Worm (Caenorhabditis elegans) whole organism, early embryonic: Measurements from ENCODE around the gene Y76B12C.3.

Experiments
- F13C5.2 ChIP-seq: sonication (generic microtip); optimal IDR thresholded peaks from 2 replicates; lab custom pipeline; 2017; ENCODE audit warnings: mild to moderate bottlenecking, missing genetic modification characterization, inconsistent platforms, missing compliant biosample characterization
- aly-1 ChIP-seq: sonication (generic microtip); optimal IDR thresholded peaks from 2 replicates; lab custom pipeline; 2016; ENCODE audit warnings: missing genetic modification characterization, missing compliant biosample characterization
- ama-1 ChIP-seq: fragments of 150-350 bp; optimal IDR thresholded peaks from 2 replicates; lab custom pipeline; 2014
- flt-1 ChIP-seq: fragments of 200-800 bp; sonication (Bioruptor generic); IDR thresholded peaks from 2 replicates; pipeline ENCODE4 v1.3.6; 2022; ENCODE audit warnings: missing genetic modification characterization, missing compliant biosample characterization
- sea-1 ChIP-seq: fragments of 200-800 bp; sonication (Bioruptor generic); conservative IDR thresholded peaks from 2 replicates; pipeline ENCODE4 v1.3.6; 2022; ENCODE audit warnings: missing genetic modification characterization, missing compliant biosample characterization
- tbx-11 ChIP-seq: fragments of 200-800 bp; sonication (Bioruptor generic); IDR thresholded peaks from 2 replicates; pipeline ENCODE4 v1.3.6; 2022; ENCODE audit warnings: missing genetic modification characterization, missing compliant biosample characterization
- tbx-37 ChIP-seq: fragments of 200-800 bp; sonication (Bioruptor generic); conservative IDR thresholded peaks from 2 replicates; pipeline ENCODE4 v1.3.6; 2022; ENCODE audit warnings: missing genetic modification reagents, missing genetic modification characterization, missing compliant biosample characterization
- tra-4 ChIP-seq: sonication (generic microtip); optimal IDR thresholded peaks from 2 replicates; lab custom pipeline; 2017; ENCODE audit warnings: missing genetic modification characterization, missing compliant biosample characterization

ce11 chrIV:2002290-2002689 lies 28.8 kb downstream of the Y76B12C.3 start:
- TF ChIP-seq sea-1 (GFP tag; lab: Robert Waterston, UW) (no peak), ama-1 (lab: Kevin White, UChicago) (no peak), aly-1 (no peak), tbx-37 (GFP tag; lab: Robert Waterston, UW) (no peak), F13C5.2 (no peak), flt-1 (GFP tag; lab: Robert Waterston, UW) (no peak), tra-4 (tag; lab: Kevin White, UChicago) (no peak), tbx-11 (GFP tag; lab: Robert Waterston, UW) (no peak)
